Worm (Caenorhabditis elegans) whole organism, L4 larva: ENCODE measurements around the gene F13B6.2.

ENCODE experiments used
- D1046.2 ChIP-seq: fragments of 200-800 bp; sonication (Bioruptor generic); IDR thresholded peaks from 2 replicates; pipeline ENCODE4 v1.3.6; 2022; ENCODE audit warnings: missing genetic modification characterization, missing compliant biosample characterization
- R02D3.7 ChIP-seq: fragments of 150-350 bp; sonication (generic microtip); optimal IDR thresholded peaks from 3 replicates; lab custom pipeline; 2014; ENCODE audit warnings: missing biosample characterization, missing genetic modification characterization
- T20F7.1 ChIP-seq: fragments of 200-800 bp; sonication (Bioruptor generic); optimal IDR thresholded peaks from 2 replicates; lab custom pipeline; 2018; ENCODE audit warnings: mild to moderate bottlenecking, missing genetic modification characterization, missing compliant biosample characterization
- T26A8.4 ChIP-seq: fragments of 200-800 bp; sonication (Bioruptor generic); IDR thresholded peaks from 2 replicates; pipeline ENCODE4 v1.3.6; 2022; ENCODE audit warnings: missing genetic modification characterization, missing compliant biosample characterization
- Y105C5A.15 ChIP-seq: fragments of 200-800 bp; sonication (Bioruptor generic); IDR thresholded peaks from 2 replicates; pipeline ENCODE4 v1.3.6; 2022; ENCODE audit warnings: missing genetic modification characterization, missing compliant biosample characterization
- aly-2 ChIP-seq: sonication (generic microtip); optimal IDR thresholded peaks from 2 replicates; lab custom pipeline; 2018; ENCODE audit warnings: missing biosample characterization, missing genetic modification characterization
- arid-1 ChIP-seq: fragments of 200-800 bp; sonication (Bioruptor generic); conservative IDR thresholded peaks from 2 replicates; pipeline ENCODE4 v1.3.6; 2022; ENCODE audit warnings: missing genetic modification reagents, missing genetic modification characterization, missing compliant biosample characterization
- attf-4 ChIP-seq: sonication (generic microtip); optimal IDR thresholded peaks from 3 replicates; lab custom pipeline; 2017; ENCODE audit warnings: missing biosample characterization, missing genetic modification characterization
- ceh-44 ChIP-seq: fragments of 200-800 bp; sonication (Bioruptor generic); IDR thresholded peaks from 2 replicates; pipeline ENCODE4 v1.3.6; 2022; ENCODE audit warnings: missing genetic modification reagents, missing genetic modification characterization, missing compliant biosample characterization
- ceh-82 ChIP-seq: sonication (generic microtip); optimal IDR thresholded peaks from 2 replicates; lab custom pipeline; 2017; ENCODE audit warnings: missing biosample characterization, missing genetic modification characterization
- ces-1 ChIP-seq: fragments of 150-350 bp; sonication (generic microtip); optimal IDR thresholded peaks from 4 replicates; lab custom pipeline; 2014; ENCODE audit warnings: missing biosample characterization, missing genetic modification reagents, missing genetic modification characterization
- cey-2 ChIP-seq: sonication (generic microtip); optimal IDR thresholded peaks from 3 replicates; lab custom pipeline; 2017; ENCODE audit warnings: missing genetic modification characterization, mild to moderate bottlenecking, missing compliant biosample characterization, antibody characterized with exemption, borderline replicate concordance; ENCODE audit not compliant: insufficient read depth
- ctbp-1 ChIP-seq: fragments of 200-800 bp; sonication (Bioruptor generic); IDR thresholded peaks from 2 replicates; pipeline ENCODE4 v1.3.6; 2022; ENCODE audit warnings: missing genetic modification reagents, missing genetic modification characterization, missing compliant biosample characterization
- daf-16 ChIP-seq, 3 experiments: sonication (generic microtip); optimal IDR thresholded peaks; 2 replicates each; lab custom pipeline; 2016 to 2017; ENCODE audit warnings: missing genetic modification characterization in 3 of 3, missing genetic modification reagents in 3 of 3, mild to moderate bottlenecking in 2 of 3, missing compliant biosample characterization in 2 of 3, missing biosample characterization in 1 of 3, moderate library complexity in 1 of 3
- dmd-8 ChIP-seq: fragments of 200-800 bp; sonication (Bioruptor generic); IDR thresholded peaks from 2 replicates; pipeline ENCODE4 v1.3.6; 2022; ENCODE audit warnings: missing genetic modification characterization, missing compliant biosample characterization
- jun-1 ChIP-seq: fragments of 150-350 bp; optimal IDR thresholded peaks from 2 replicates; lab custom pipeline; 2014; ENCODE audit warnings: missing biosample characterization, missing genetic modification reagents, missing genetic modification characterization
- lin-38 ChIP-seq: fragments of 200-800 bp; sonication (Bioruptor generic); IDR thresholded peaks from 2 replicates; pipeline ENCODE4 v1.3.6; 2022; ENCODE audit warnings: missing genetic modification reagents, missing genetic modification characterization, missing compliant biosample characterization
- lin-39 ChIP-seq: fragments of 150-350 bp; optimal IDR thresholded peaks from 2 replicates; lab custom pipeline; 2014; ENCODE audit warnings: missing biosample characterization, missing genetic modification reagents, missing genetic modification characterization
- lir-3 ChIP-seq: sonication (generic microtip); optimal IDR thresholded peaks from 2 replicates; lab custom pipeline; 2016; ENCODE audit warnings: mild to moderate bottlenecking, missing genetic modification characterization, missing compliant biosample characterization
- lsy-2 ChIP-seq, 2 experiments: fragments of 150-350 bp in 1 of 2; sonication (generic microtip) in 1 of 2; optimal IDR thresholded peaks; 2 replicates each; lab custom pipeline; 2014 to 2017; ENCODE audit warnings: missing biosample characterization in 2 of 2, missing genetic modification characterization in 2 of 2
- mdl-1 ChIP-seq, 2 experiments: fragments of 150-350 bp in 1 of 2; sonication (generic microtip) in 1 of 2; optimal IDR thresholded peaks; 2 replicates each; lab custom pipeline; 2014 to 2017; ENCODE audit warnings: missing biosample characterization in 2 of 2, missing genetic modification characterization in 2 of 2
- mdt-29 ChIP-seq: fragments of 200-800 bp; sonication (Bioruptor generic); IDR thresholded peaks from 2 replicates; pipeline ENCODE4 v1.3.6; 2022; ENCODE audit warnings: missing genetic modification reagents, missing genetic modification characterization, missing compliant biosample characterization
- mes-2 ChIP-seq: sonication (generic microtip); optimal IDR thresholded peaks from 2 replicates; lab custom pipeline; 2016; ENCODE audit warnings: missing genotype, mild to moderate bottlenecking, missing genetic modification characterization, missing compliant biosample characterization; ENCODE audit not compliant: poor library complexity, severe bottlenecking
- mxl-2 ChIP-seq: fragments of 200-800 bp; sonication (Bioruptor generic); conservative IDR thresholded peaks from 2 replicates; pipeline ENCODE4 v1.3.6; 2022; ENCODE audit warnings: missing genetic modification reagents, missing genetic modification characterization, missing compliant biosample characterization
- nhr-10 ChIP-seq: fragments of 150-350 bp; optimal IDR thresholded peaks from 2 replicates; lab custom pipeline; 2014; ENCODE audit warnings: missing biosample characterization, missing genetic modification characterization
- nhr-111 ChIP-seq: fragments of 200-800 bp; sonication (Bioruptor generic); optimal IDR thresholded peaks from 2 replicates; lab custom pipeline; 2018; ENCODE audit warnings: mild to moderate bottlenecking, missing genetic modification characterization, missing compliant biosample characterization
- nhr-42 ChIP-seq: fragments of 200-800 bp; sonication (Bioruptor generic); IDR thresholded peaks from 2 replicates; pipeline ENCODE4 v1.3.6; 2022; ENCODE audit warnings: missing genetic modification characterization, missing compliant biosample characterization
- nhr-6 ChIP-seq: fragments of 150-350 bp; optimal IDR thresholded peaks from 2 replicates; lab custom pipeline; 2014; ENCODE audit warnings: missing biosample characterization, missing genetic modification characterization
- nhr-76 ChIP-seq: fragments of 150-350 bp; optimal IDR thresholded peaks from 2 replicates; lab custom pipeline; 2014; ENCODE audit warnings: missing biosample characterization, missing genetic modification characterization
- pqm-1 ChIP-seq: sonication (generic microtip); optimal IDR thresholded peaks from 2 replicates; lab custom pipeline; 2017; ENCODE audit warnings: missing biosample characterization, missing genetic modification characterization
- rbr-2 ChIP-seq: sonication (generic microtip); optimal IDR thresholded peaks from 2 replicates; lab custom pipeline; 2016; ENCODE audit warnings: missing genotype, missing genetic modification characterization, missing compliant biosample characterization
- snpc-4 ChIP-seq: fragments of 150-350 bp; optimal IDR thresholded peaks from 2 replicates; lab custom pipeline; 2014; ENCODE audit warnings: missing biosample characterization, missing genetic modification characterization
- tra-1 ChIP-seq: fragments of 200-800 bp; sonication (Bioruptor generic); IDR thresholded peaks from 2 replicates; pipeline ENCODE4 v1.3.6; 2022; ENCODE audit warnings: missing genetic modification reagents, missing genetic modification characterization, missing compliant biosample characterization
- unc-39 ChIP-seq: sonication (generic microtip); optimal IDR thresholded peaks from 2 replicates; lab custom pipeline; 2017; ENCODE audit warnings: missing biosample characterization, missing genetic modification characterization
- unc-62 ChIP-seq, 3 experiments: fragments of 150-350 bp in 1 of 3; sonication (generic microtip); optimal IDR thresholded peaks in 2 of 3; peaks in 1 of 3; 1 replicate in 1 of 3; 2 replicates in 2 of 3; lab custom pipeline; 2014 to 2017; ENCODE audit warnings: missing biosample characterization in 3 of 3, missing genetic modification characterization in 3 of 3, missing genetic modification reagents in 3 of 3, missing genotype in 1 of 3
- vab-7 ChIP-seq: fragments of 200-800 bp; sonication (Bioruptor generic); IDR thresholded peaks from 2 replicates; pipeline ENCODE4 v1.3.6; 2022; ENCODE audit warnings: missing genetic modification reagents, missing genetic modification characterization, missing compliant biosample characterization
- zag-1 ChIP-seq: fragments of 150-350 bp; optimal IDR thresholded peaks from 2 replicates; lab custom pipeline; 2014; ENCODE audit warnings: missing biosample characterization, missing genetic modification characterization
- zip-11 ChIP-seq: fragments of 200-800 bp; sonication (Bioruptor generic); IDR thresholded peaks from 2 replicates; pipeline ENCODE4 v1.3.6; 2022; ENCODE audit warnings: missing genetic modification characterization, missing compliant biosample characterization
- ztf-11 ChIP-seq: fragments of 150-350 bp; optimal IDR thresholded peaks from 2 replicates; lab custom pipeline; 2014; ENCODE audit warnings: missing biosample characterization, missing genetic modification characterization

The F13B6.2 gene

ce11 chrIV:7468638-7469037 is 8.5 kb upstream of the F13B6.2 start:
- TF ChIP-seq unc-39 (tag; lab: Kevin White, UChicago) (no peak), pqm-1 (peak; percentile 72), unc-62 (GFP tag; optimal IDR thresholded peaks at IDR 0.05 in 1 of 2; lab: Kevin White, UChicago) (peak in 1 of 2 experiments; percentile 9), unc-62 (tag; optimal IDR thresholded peaks at IDR 0.05; lab: Kevin White, UChicago) (no peak)
- TF ChIP-seq, all 104 proteins: peak for 2

- TF ChIP-seq nhr-42 (GFP tag; lab: Robert Waterston, UW) (no peak), nhr-6 (tag; lab: Kevin White, UChicago) (no peak), arid-1 (GFP tag; lab: Robert Waterston, UW) (no peak), ztf-11 (tag; lab: Kevin White, UChicago) (no peak), mes-2 (tag; lab: Kevin White, UChicago) (no peak), T26A8.4 (GFP tag; lab: Robert Waterston, UW) (no peak), lin-38 (GFP tag; lab: Robert Waterston, UW) (no peak), nhr-76 (no peak), ceh-82 (tag; lab: Kevin White, UChicago) (no peak), pqm-1 (peak; percentile 48), tra-1 (GFP tag; lab: Robert Waterston, UW) (0 out of 2 replicates have a peak, but pooled peaks have one; percentile 15), jun-1 (no peak), mdt-29 (GFP tag; lab: Robert Waterston, UW) (no peak), mdl-1 (tag; optimal IDR thresholded peaks at IDR 0.05; lab: Kevin White, UChicago) (no peak), mxl-2 (GFP tag; lab: Robert Waterston, UW) (no peak), daf-16 (GFP tag; optimal IDR thresholded peaks at IDR 0.05; lab: Kevin White, UChicago) (no peak), daf-16 (tag; optimal IDR thresholded peaks at IDR 0.05; lab: Kevin White, UChicago) (no peak)
These were observed 7.0 kb upstream of the F13B6.2 start for ce11 chrIV:7467170-7467569.

- TF ChIP-seq R02D3.7 (no peak), T20F7.1 (no peak), unc-39 (tag; lab: Kevin White, UChicago) (no peak), D1046.2 (GFP tag; lab: Robert Waterston, UW) (no peak), lsy-2 (tag; optimal IDR thresholded peaks at IDR 0.05; lab: Kevin White, UChicago) (no peak), nhr-10 (tag; lab: Kevin White, UChicago) (no peak), lin-39 (tag; lab: Kevin White, UChicago) (no peak), vab-7 (no peak)
- TF ChIP-seq, all 104 proteins: peak for 0
These were observed 5.7 kb upstream of the F13B6.2 start, which contains the start of gene F13B6.3 for ce11 chrIV:7465857-7466256. TSS of gene F13B6.3 (minus strand) at chrIV:7465957.

- TF ChIP-seq nhr-10 (tag; lab: Kevin White, UChicago) (no peak), snpc-4 (tag; lab: Kevin White, UChicago) (no peak), tra-1 (GFP tag; lab: Robert Waterston, UW) (no peak), attf-4 (tag; lab: Kevin White, UChicago) (no peak), arid-1 (GFP tag; lab: Robert Waterston, UW) (no peak), zip-11 (GFP tag; lab: Robert Waterston, UW) (no peak), lir-3 (no peak), T20F7.1 (no peak), dmd-8 (GFP tag; lab: Robert Waterston, UW) (no peak), nhr-42 (GFP tag; lab: Robert Waterston, UW) (no peak), nhr-111 (no peak), ctbp-1 (GFP tag; lab: Robert Waterston, UW) (no peak), ceh-44 (no peak), cey-2 (no peak), mdt-29 (GFP tag; lab: Robert Waterston, UW) (no peak), rbr-2 (tag; lab: Kevin White, UChicago) (no peak), ces-1 (GFP tag; lab: Kevin White, UChicago) (no peak), Y105C5A.15 (no peak), aly-2 (tag; lab: Kevin White, UChicago) (no peak), zag-1 (tag; lab: Kevin White, UChicago) (no peak)
These were observed 3.9 kb downstream of the F13B6.2 start, which contains the start of gene F13B6.1 for ce11 chrIV:7456225-7456624. TSS of gene F13B6.1 (plus strand) at chrIV:7456525.
